Worm (Caenorhabditis elegans): Measurements from ENCODE around the gene praf-3.

The praf-3 gene

DNA sequence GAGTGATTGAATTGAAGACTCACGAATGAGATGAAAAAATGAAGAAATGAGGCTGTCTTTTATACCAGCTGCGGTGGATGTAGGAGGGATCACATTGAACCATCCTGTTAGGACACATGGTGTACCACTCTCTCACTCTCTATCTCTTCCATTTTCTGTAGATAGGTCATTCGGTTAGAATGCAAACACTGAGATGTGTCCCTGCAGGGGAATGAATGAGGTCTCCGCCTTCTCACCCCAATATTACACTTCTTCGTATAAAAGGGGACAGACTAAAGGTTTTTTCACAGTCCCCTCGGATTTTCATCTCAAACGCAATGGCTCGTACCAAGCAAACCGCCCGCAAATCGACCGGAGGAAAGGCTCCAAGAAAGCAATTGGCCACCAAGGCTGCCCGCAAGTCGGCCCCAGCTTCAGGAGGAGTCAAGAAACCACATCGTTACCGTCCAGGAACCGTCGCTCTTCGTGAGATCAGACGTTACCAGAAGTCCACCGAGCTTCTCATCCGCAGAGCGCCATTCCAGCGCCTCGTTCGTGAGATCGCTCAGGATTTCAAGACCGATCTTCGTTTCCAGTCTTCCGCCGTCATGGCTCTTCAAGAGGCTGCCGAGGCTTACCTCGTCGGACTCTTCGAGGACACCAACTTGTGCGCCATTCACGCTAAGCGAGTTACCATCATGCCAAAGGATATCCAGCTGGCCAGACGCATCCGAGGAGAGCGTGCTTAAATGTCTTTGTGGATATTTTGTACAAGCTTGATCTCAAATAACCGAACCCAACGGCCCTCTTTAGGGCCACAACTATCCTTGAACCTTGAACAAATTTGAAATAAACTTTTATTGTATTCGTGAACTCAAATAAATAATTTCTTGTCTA, 45.6 kb upstream of the praf-3 start, which contains the start of gene his-32:
Gene his-32 (plus strand): TSS at position 318 of the 876 bp plus-strand sequence.
- TF ChIP-seq nhr-28 (tag; optimal IDR thresholded peaks at IDR 0.05), result no peak
- peak; percentile 43 for TF ChIP-seq lsy-12 (tag; optimal IDR thresholded peaks at IDR 0.05)
- TF ChIP-seq fkh-2 (tag; optimal IDR thresholded peaks at IDR 0.05), result no peak
- TF ChIP-seq egl-27 (tag; optimal IDR thresholded peaks at IDR 0.05), result no peak
- no peak for TF ChIP-seq tbx-2 (tag; optimal IDR thresholded peaks at IDR 0.05)
- peak; percentile 42 for TF ChIP-seq pha-4 (tag; optimal IDR thresholded peaks at IDR 0.05)
- no peak for TF ChIP-seq ceh-82 (tag; optimal IDR thresholded peaks at IDR 0.05)
- TF ChIP-seq unc-39 (tag; optimal IDR thresholded peaks at IDR 0.05), result no peak
- no peak for TF ChIP-seq hmg-11 (tag; optimal IDR thresholded peaks at IDR 0.05)
- TF ChIP-seq nhr-25 (tag; optimal IDR thresholded peaks at IDR 0.05), result peak; percentile 94
- TF ChIP-seq fos-1 (tag; optimal IDR thresholded peaks at IDR 0.05), result no peak
- TF ChIP-seq eor-1 (tag; optimal IDR thresholded peaks at IDR 0.05), result no peak
- peak; percentile 88 for TF ChIP-seq nhr-23 (tag; optimal IDR thresholded peaks at IDR 0.05)
- peak; percentile 15 for TF ChIP-seq lin-15B (tag; optimal IDR thresholded peaks at IDR 0.05)
- peak; percentile 26 for TF ChIP-seq nhr-43 (tag; optimal IDR thresholded peaks at IDR 0.05; ENCODE audit: poor library complexity, severe bottlenecking)
- no peak for TF ChIP-seq nhr-237 (tag; optimal IDR thresholded peaks at IDR 0.05)
- no peak for TF ChIP-seq ztf-4 (tag; optimal IDR thresholded peaks at IDR 0.05)
- TF ChIP-seq egl-5 (tag; optimal IDR thresholded peaks at IDR 0.05), result no peak
- no peak for TF ChIP-seq elt-3 (tag; optimal IDR thresholded peaks at IDR 0.05)
- no peak for TF ChIP-seq zag-1 (tag; optimal IDR thresholded peaks at IDR 0.05)
- no peak for TF ChIP-seq unc-62 (GFP tag; optimal IDR thresholded peaks at IDR 0.05)
- no peak for TF ChIP-seq pqm-1 (tag; optimal IDR thresholded peaks at IDR 0.05)
- no peak for TF ChIP-seq daf-12 (tag; optimal IDR thresholded peaks at IDR 0.05)
- no peak for TF ChIP-seq nfya-1 (tag; optimal IDR thresholded peaks at IDR 0.05; ENCODE audit: insufficient read depth)
- no peak for TF ChIP-seq R02D3.7 (tag; optimal IDR thresholded peaks at IDR 0.05)
- no peak for TF ChIP-seq snpc-4 (tag; optimal IDR thresholded peaks at IDR 0.05)
- peak; percentile 48 for TF ChIP-seq elt-1 (tag; optimal IDR thresholded peaks at IDR 0.05)

DNA sequence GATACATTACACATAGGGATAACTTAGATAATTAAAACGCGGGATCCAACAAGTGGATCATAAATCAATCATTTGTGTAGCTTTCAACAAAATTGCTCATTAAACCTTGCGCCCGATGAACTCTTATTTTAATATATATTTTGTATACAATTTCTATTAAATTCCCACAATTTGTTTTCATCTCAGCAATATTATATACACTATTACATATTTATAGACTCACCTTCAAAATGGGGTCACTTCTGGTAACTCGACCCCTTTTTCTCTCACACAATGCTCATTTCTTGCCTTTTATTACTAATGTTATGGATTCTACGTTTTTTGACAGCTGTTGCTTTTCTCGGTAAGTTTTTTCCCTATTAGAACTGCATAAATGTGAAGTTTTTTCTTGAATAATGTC, 40.1 kb upstream of the praf-3 start, which contains the start of gene lgc-6:
Gene lgc-6 (plus strand): TSS at position 301 of the 400 bp plus-strand sequence.
- TF ChIP-seq skn-1 (tag; optimal IDR thresholded peaks at IDR 0.05) (no peak), nhr-76 (tag; optimal IDR thresholded peaks at IDR 0.05) (no peak), zag-1 (tag; optimal IDR thresholded peaks at IDR 0.05) (no peak), mdl-1 (tag; optimal IDR thresholded peaks at IDR 0.05) (no peak), mml-1 (tag; optimal IDR thresholded peaks at IDR 0.05) (no peak), eor-1 (tag; optimal IDR thresholded peaks at IDR 0.05) (no peak), nhr-43 (tag; optimal IDR thresholded peaks at IDR 0.05; ENCODE audit: poor library complexity, severe bottlenecking) (no peak), R02D3.7 (tag; optimal IDR thresholded peaks at IDR 0.05) (no peak), unc-39 (tag; optimal IDR thresholded peaks at IDR 0.05) (no peak), unc-62 (GFP tag; optimal IDR thresholded peaks at IDR 0.05) (no peak), pha-4 (tag; optimal IDR thresholded peaks at IDR 0.05) (no peak), ztf-11 (tag; optimal IDR thresholded peaks at IDR 0.05) (no peak), nhr-23 (tag; optimal IDR thresholded peaks at IDR 0.05) (no peak), elt-3 (tag; optimal IDR thresholded peaks at IDR 0.05) (no peak), hmg-11 (tag; optimal IDR thresholded peaks at IDR 0.05) (no peak), nhr-237 (tag; optimal IDR thresholded peaks at IDR 0.05) (no peak)

- TF ChIP-seq pha-4 (tag; optimal IDR thresholded peaks at IDR 0.05), result no peak
- TF ChIP-seq lsy-12 (tag; optimal IDR thresholded peaks at IDR 0.05), result no peak
- TF ChIP-seq ZK546.5 (tag; optimal IDR thresholded peaks at IDR 0.05), result no peak
- TF ChIP-seq nhr-11 (tag; optimal IDR thresholded peaks at IDR 0.05), result no peak
- TF ChIP-seq skn-1 (tag; optimal IDR thresholded peaks at IDR 0.05), result no peak
- TF ChIP-seq nhr-28 (tag; optimal IDR thresholded peaks at IDR 0.05), result no peak
- no peak for TF ChIP-seq jun-1 (tag; optimal IDR thresholded peaks at IDR 0.05)
- TF ChIP-seq fkh-2 (tag; optimal IDR thresholded peaks at IDR 0.05), result no peak
- TF ChIP-seq nhr-43 (tag; optimal IDR thresholded peaks at IDR 0.05; ENCODE audit: poor library complexity, severe bottlenecking), result no peak
- TF ChIP-seq ztf-4 (tag; optimal IDR thresholded peaks at IDR 0.05), result no peak
- TF ChIP-seq eor-1 (tag; optimal IDR thresholded peaks at IDR 0.05), result no peak
- TF ChIP-seq fos-1 (tag; optimal IDR thresholded peaks at IDR 0.05), result no peak
- TF ChIP-seq ceh-82 (tag; optimal IDR thresholded peaks at IDR 0.05), result no peak
These were observed 37.4 kb upstream of the praf-3 start, which contains the start of gene lgc-5 for ce11 chrIV:8342385-8342784. TSS of gene lgc-5 (plus strand) at chrIV:8342685.
